Worm (Caenorhabditis elegans) whole organism, L2 larva: ENCODE results near the gene col-78.

Experiments used
- F13H6.1 ChIP-seq: sonication (generic microtip); optimal IDR thresholded peaks from 2 replicates; lab custom pipeline; 2016; ENCODE audit warnings: missing genetic modification characterization, missing compliant biosample characterization
- R02D3.7 ChIP-seq: fragments of 150-350 bp; optimal IDR thresholded peaks from 2 replicates; lab custom pipeline; 2014; ENCODE audit warnings: missing biosample characterization, missing genetic modification characterization
- Y55F3AM.14 ChIP-seq: fragments of 200-800 bp; sonication (Bioruptor generic); optimal IDR thresholded peaks from 2 replicates; lab custom pipeline; 2018; ENCODE audit warnings: mild to moderate bottlenecking, missing genetic modification characterization, missing compliant biosample characterization
- alr-1 ChIP-seq: fragments of 150-350 bp; optimal IDR thresholded peaks from 2 replicates; lab custom pipeline; 2014; ENCODE audit warnings: missing biosample characterization, missing genetic modification characterization
- ama-1 ChIP-seq: fragments of 150-350 bp; optimal IDR thresholded peaks from 2 replicates; lab custom pipeline; 2018; ENCODE audit warnings: inconsistent platforms
- blmp-1 ChIP-seq: sonication (generic microtip); optimal IDR thresholded peaks from 2 replicates; lab custom pipeline; 2017; ENCODE audit warnings: missing genetic modification characterization, mild to moderate bottlenecking, missing compliant biosample characterization, antibody characterized with exemption, moderate library complexity; ENCODE audit not compliant: insufficient read depth
- ceh-16 ChIP-seq: fragments of 150-350 bp; optimal IDR thresholded peaks from 2 replicates; lab custom pipeline; 2014; ENCODE audit warnings: missing biosample characterization, missing genetic modification characterization
- ceh-82 ChIP-seq: fragments of 150-350 bp; optimal IDR thresholded peaks from 2 replicates; lab custom pipeline; 2014; ENCODE audit warnings: missing biosample characterization, missing genetic modification characterization
- crh-2 ChIP-seq: sonication (generic microtip); optimal IDR thresholded peaks from 2 replicates; lab custom pipeline; 2017; ENCODE audit warnings: missing biosample characterization, missing genetic modification characterization
- dmd-4 ChIP-seq: sonication (generic microtip); optimal IDR thresholded peaks from 2 replicates; lab custom pipeline; 2017; ENCODE audit warnings: missing biosample characterization, missing genetic modification characterization
- egl-27 ChIP-seq: sonication (generic microtip); optimal IDR thresholded peaks from 3 replicates; lab custom pipeline; 2017; ENCODE audit warnings: missing biosample characterization, missing genetic modification reagents, missing genetic modification characterization
- elt-3 ChIP-seq: sonication (generic microtip); optimal IDR thresholded peaks from 2 replicates; lab custom pipeline; 2017; ENCODE audit warnings: missing biosample characterization, missing genetic modification characterization
- fos-1 ChIP-seq: fragments of 150-350 bp; optimal IDR thresholded peaks from 2 replicates; lab custom pipeline; 2014; ENCODE audit warnings: missing biosample characterization, missing genetic modification characterization
- gmeb-1 ChIP-seq: fragments of 150-350 bp; optimal IDR thresholded peaks from 2 replicates; lab custom pipeline; 2014; ENCODE audit warnings: missing biosample characterization, missing genetic modification characterization
- lin-11 ChIP-seq: fragments of 150-350 bp; sonication (generic microtip); optimal IDR thresholded peaks from 2 replicates; lab custom pipeline; 2014; ENCODE audit warnings: missing biosample characterization, missing genetic modification characterization, inconsistent platforms, mixed read lengths
- mab-5 ChIP-seq: fragments of 150-350 bp; optimal IDR thresholded peaks from 2 replicates; lab custom pipeline; 2014; ENCODE audit warnings: missing biosample characterization, missing genetic modification characterization
- nhr-10 ChIP-seq: sonication (generic microtip); optimal IDR thresholded peaks from 2 replicates; lab custom pipeline; 2017; ENCODE audit warnings: missing biosample characterization, missing genetic modification characterization
- nhr-12 ChIP-seq: fragments of 150-350 bp; optimal IDR thresholded peaks from 2 replicates; lab custom pipeline; 2014; ENCODE audit warnings: missing biosample characterization, missing genetic modification characterization
- nhr-21 ChIP-seq: fragments of 150-350 bp; optimal IDR thresholded peaks from 2 replicates; lab custom pipeline; 2014; ENCODE audit warnings: missing biosample characterization, missing genetic modification characterization
- nhr-23 ChIP-seq: fragments of 150-350 bp; optimal IDR thresholded peaks from 2 replicates; lab custom pipeline; 2014; ENCODE audit warnings: missing biosample characterization, missing genetic modification reagents, missing genetic modification characterization
- nhr-237 ChIP-seq: fragments of 150-350 bp; optimal IDR thresholded peaks from 2 replicates; lab custom pipeline; 2014; ENCODE audit warnings: missing biosample characterization, missing genetic modification characterization
- nhr-25 ChIP-seq: fragments of 150-350 bp; sonication (generic microtip); optimal IDR thresholded peaks from 3 replicates; lab custom pipeline; 2014; ENCODE audit warnings: missing biosample characterization, missing genetic modification characterization
- nhr-6 ChIP-seq: fragments of 150-350 bp; optimal IDR thresholded peaks from 2 replicates; lab custom pipeline; 2014; ENCODE audit warnings: missing biosample characterization, missing genetic modification characterization
- nhr-77 ChIP-seq: fragments of 150-350 bp; optimal IDR thresholded peaks from 2 replicates; lab custom pipeline; 2014; ENCODE audit warnings: missing biosample characterization, missing genetic modification characterization
- peb-1 ChIP-seq: fragments of 150-350 bp; optimal IDR thresholded peaks from 2 replicates; lab custom pipeline; 2014; ENCODE audit warnings: missing biosample characterization, missing genetic modification characterization
- sem-4 ChIP-seq: fragments of 150-350 bp; optimal IDR thresholded peaks from 2 replicates; lab custom pipeline; 2014; ENCODE audit warnings: missing biosample characterization, missing genetic modification reagents, missing genetic modification characterization
- skn-1 ChIP-seq: sonication (generic microtip); optimal IDR thresholded peaks from 2 replicates; lab custom pipeline; 2017; ENCODE audit warnings: missing biosample characterization, missing genetic modification characterization
- sma-9 ChIP-seq, 2 experiments: fragments of 150-350 bp in 1 of 2; sonication (generic microtip) in 1 of 2; optimal IDR thresholded peaks; 2 replicates each; lab custom pipeline; 2014 to 2016; ENCODE audit warnings: missing genetic modification characterization in 2 of 2, mild to moderate bottlenecking in 1 of 2, missing biosample characterization in 1 of 2, missing compliant biosample characterization in 1 of 2, missing genetic modification reagents in 1 of 2, moderate library complexity in 1 of 2
- unc-39 ChIP-seq: fragments of 150-350 bp; optimal IDR thresholded peaks from 2 replicates; lab custom pipeline; 2014; ENCODE audit warnings: missing biosample characterization, missing genetic modification characterization
- unc-55 ChIP-seq: fragments of 150-350 bp; sonication (generic microtip); optimal IDR thresholded peaks from 3 replicates; lab custom pipeline; 2014; ENCODE audit warnings: missing biosample characterization, missing genetic modification reagents, missing genetic modification characterization
- unc-62 ChIP-seq: fragments of 150-350 bp; optimal IDR thresholded peaks from 2 replicates; lab custom pipeline; 2014; ENCODE audit warnings: missing biosample characterization, missing genetic modification reagents, missing genetic modification characterization
- zag-1 ChIP-seq: fragments of 150-350 bp; optimal IDR thresholded peaks from 2 replicates; lab custom pipeline; 2014; ENCODE audit warnings: missing biosample characterization, missing genetic modification characterization
- ztf-4 ChIP-seq: fragments of 150-350 bp; optimal IDR thresholded peaks from 2 replicates; lab custom pipeline; 2014; ENCODE audit warnings: missing biosample characterization, missing genetic modification characterization

The col-78 gene

DNA sequence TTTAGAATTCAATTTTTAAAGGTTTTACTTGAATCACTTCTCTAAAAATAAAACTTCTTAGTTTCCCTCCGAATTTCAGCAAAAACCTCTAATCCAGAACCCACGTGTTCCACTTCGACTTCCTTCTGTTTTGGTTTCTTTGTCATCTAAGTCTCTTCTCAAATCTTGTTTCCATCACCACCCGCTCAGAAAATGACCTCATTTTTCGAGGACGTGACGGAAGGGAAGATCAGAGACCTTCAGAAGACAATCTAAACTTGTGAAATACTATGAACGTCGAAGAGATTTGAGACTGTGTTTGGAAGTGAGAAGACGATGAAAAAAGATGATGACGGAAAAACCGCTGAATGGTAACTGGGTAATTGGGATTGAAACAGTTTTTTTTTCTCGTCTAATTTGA, 37.3 kb downstream of the col-78 start:
- no peak for TF ChIP-seq alr-1 (tag; lab: Kevin White, UChicago)
- TF ChIP-seq unc-39 (tag; lab: Kevin White, UChicago) = no peak
- peak; percentile 15 for TF ChIP-seq egl-27 (tag; lab: Kevin White, UChicago)
- peak; percentile 68 for TF ChIP-seq nhr-25
- TF ChIP-seq ceh-82 (tag; lab: Kevin White, UChicago) = no peak
- no peak for TF ChIP-seq gmeb-1 (tag; lab: Kevin White, UChicago)
- TF ChIP-seq ama-1 (lab: Kevin White, UChicago) = no peak
- TF ChIP-seq sem-4 (tag; lab: Kevin White, UChicago) = no peak
- peak; percentile 5 for TF ChIP-seq sma-9 (GFP tag; optimal IDR thresholded peaks at IDR 0.05; lab: Kevin White, UChicago)
- TF ChIP-seq sma-9 (tag; optimal IDR thresholded peaks at IDR 0.05; lab: Kevin White, UChicago) = no peak
- no peak for TF ChIP-seq nhr-23 (tag; lab: Kevin White, UChicago)
- no peak for TF ChIP-seq zag-1 (tag; lab: Kevin White, UChicago)
- TF ChIP-seq ztf-4 (tag; lab: Kevin White, UChicago) = no peak
- TF ChIP-seq nhr-12 (tag; lab: Kevin White, UChicago) = no peak
- no peak for TF ChIP-seq nhr-21
- no peak for TF ChIP-seq lin-11 (tag; lab: Kevin White, UChicago)
- no peak for TF ChIP-seq unc-55 (GFP tag; lab: Kevin White, UChicago)
- no peak for TF ChIP-seq nhr-6 (tag; lab: Kevin White, UChicago)
- no peak for TF ChIP-seq peb-1 (tag; lab: Kevin White, UChicago)
- no peak for TF ChIP-seq ceh-16 (tag; lab: Kevin White, UChicago)
- no peak for TF ChIP-seq unc-62 (GFP tag; lab: Kevin White, UChicago)

DNA sequence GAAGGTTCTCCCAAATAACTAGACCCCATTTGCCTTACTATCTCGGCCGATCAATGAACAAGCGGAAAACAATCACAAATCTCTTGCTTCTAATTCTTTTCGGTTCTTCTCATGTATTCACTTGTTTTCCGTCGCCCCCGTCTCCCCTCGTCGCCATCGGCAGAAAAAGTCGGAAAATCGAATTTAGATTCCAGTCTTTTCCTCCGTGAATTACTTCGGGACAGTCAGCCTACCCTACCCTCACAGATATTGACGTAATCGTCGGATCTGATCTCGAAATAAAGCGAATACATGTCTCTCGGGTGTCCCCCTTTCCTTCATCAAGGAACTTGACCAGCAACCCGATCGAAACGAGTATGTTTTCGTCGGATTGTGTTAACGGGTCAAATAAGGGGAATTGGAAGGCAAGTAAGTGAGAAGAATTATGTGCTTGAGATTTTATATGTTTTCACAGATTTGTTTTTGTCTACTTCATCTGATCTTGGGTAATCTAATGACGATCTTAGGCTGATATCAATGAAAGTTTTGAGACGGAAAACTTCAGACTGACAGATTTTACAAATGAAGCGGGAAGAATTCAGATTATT, 38.3 kb downstream of the col-78 start:
- TF ChIP-seq unc-55 (GFP tag; lab: Kevin White, UChicago) = no peak
- peak; percentile 30 for TF ChIP-seq ceh-16 (tag; lab: Kevin White, UChicago)

DNA sequence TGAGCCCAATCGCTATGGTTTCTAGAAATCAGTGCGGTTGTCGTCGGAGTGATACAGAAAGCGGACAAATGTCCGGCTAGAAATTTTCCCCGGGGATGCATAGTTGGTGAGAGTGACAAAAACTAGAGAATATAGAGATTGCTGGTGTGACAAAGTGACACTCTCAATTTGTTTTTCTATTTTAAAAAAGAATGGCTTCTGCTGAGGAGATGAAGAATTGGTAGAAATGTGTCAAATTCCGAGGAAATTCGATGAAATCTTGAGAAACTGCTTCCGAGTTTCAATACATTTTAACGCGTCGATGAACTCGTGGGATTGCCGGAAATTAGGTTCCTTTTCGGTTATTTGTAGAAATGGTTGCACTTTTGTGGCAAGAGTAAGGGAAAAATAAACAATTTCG, 41.9 kb downstream of the col-78 start, which contains the start of gene twk-4:
Gene twk-4 (minus strand): TSS at position 101 of the 400 bp plus-strand sequence.
- TF ChIP-seq nhr-21 (no peak), nhr-237 (tag; lab: Kevin White, UChicago) (no peak), dmd-4 (no peak), nhr-6 (tag; lab: Kevin White, UChicago) (no peak), F13H6.1 (tag; lab: Kevin White, UChicago) (no peak), crh-2 (tag; lab: Kevin White, UChicago) (no peak), nhr-25 (no peak), nhr-77 (no peak), alr-1 (tag; lab: Kevin White, UChicago) (no peak), R02D3.7 (tag; lab: Kevin White, UChicago) (no peak), nhr-10 (no peak), gmeb-1 (tag; lab: Kevin White, UChicago) (no peak)
- TF ChIP-seq, all 48 proteins: peak for 0

DNA sequence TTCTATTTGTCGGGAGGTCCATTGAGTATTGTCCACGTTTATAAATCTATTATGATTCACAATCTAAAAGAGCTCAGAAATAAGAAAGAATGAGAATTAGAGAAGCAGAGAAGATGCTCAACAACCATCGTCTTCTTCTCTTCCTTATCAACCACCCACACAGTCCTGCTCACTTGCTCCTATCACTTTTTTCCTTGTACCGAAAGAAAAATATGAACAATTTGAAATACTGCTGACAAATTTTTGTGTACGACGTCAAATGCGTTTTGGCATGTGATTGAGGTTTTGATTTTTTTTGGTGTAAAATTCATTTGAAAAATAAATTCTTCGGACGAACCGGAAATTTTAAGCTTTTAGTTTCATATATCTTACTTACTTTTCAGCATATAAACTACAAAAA, 44.0 kb downstream of the col-78 start:
- TF ChIP-seq lin-11 (tag; lab: Kevin White, UChicago) (no peak), fos-1 (tag; lab: Kevin White, UChicago) (peak; percentile 79), sma-9 (GFP tag; optimal IDR thresholded peaks at IDR 0.05; lab: Kevin White, UChicago) (peak; percentile 27), sma-9 (tag; optimal IDR thresholded peaks at IDR 0.05; lab: Kevin White, UChicago) (no peak), elt-3 (tag; lab: Kevin White, UChicago) (no peak), alr-1 (tag; lab: Kevin White, UChicago) (no peak), skn-1 (tag; lab: Kevin White, UChicago) (peak; percentile 8), F13H6.1 (tag; lab: Kevin White, UChicago) (no peak), zag-1 (tag; lab: Kevin White, UChicago) (no peak)

DNA sequence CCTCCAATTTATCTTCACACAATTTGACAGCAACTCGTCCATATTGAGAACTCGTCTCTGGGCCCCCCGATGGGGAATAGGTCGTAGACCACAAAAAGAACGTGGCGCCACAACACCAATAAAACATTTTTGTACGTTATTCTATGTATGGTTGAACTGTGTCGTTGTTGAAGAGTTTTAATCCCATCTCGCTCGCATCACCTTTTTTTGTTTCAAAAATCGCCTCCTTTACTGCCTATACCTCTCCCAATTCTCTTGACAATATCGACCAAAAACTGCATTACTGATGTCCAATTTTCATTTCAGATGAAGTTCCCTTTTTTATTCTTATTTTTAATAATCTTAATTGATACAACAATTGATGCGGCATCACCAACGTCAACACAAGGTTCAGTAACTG, 44.9 kb downstream of the col-78 start, which contains the start of gene let-23:
Gene let-23 (plus strand): TSS at position 301 of the 400 bp plus-strand sequence.
- no peak for TF ChIP-seq blmp-1 (tag; lab: Kevin White, UChicago)
- no peak for TF ChIP-seq mab-5 (tag; lab: Kevin White, UChicago)
- no peak for TF ChIP-seq nhr-12 (tag; lab: Kevin White, UChicago)
- TF ChIP-seq lin-11 (tag; lab: Kevin White, UChicago) = no peak
- no peak for TF ChIP-seq nhr-25
- no peak for TF ChIP-seq Y55F3AM.14 (GFP tag; lab: Kevin White, UChicago)
